Worm (Caenorhabditis elegans): ENCODE data around the gene F49E8.7.

Gene F49E8.7

ce11 chrIV:7549844-7550243 lies 6.3 kb downstream of the F49E8.7 start (continued):
- TF ChIP-seq zip-2 (tag; optimal IDR thresholded peaks at IDR 0.05) (no peak), daf-16 (GFP tag; optimal IDR thresholded peaks at IDR 0.05) (no peak), daf-16 (tag; optimal IDR thresholded peaks at IDR 0.05) (peak; percentile 83), lin-15B (tag; optimal IDR thresholded peaks at IDR 0.05) (no peak), hmg-1.1 (GFP tag; IDR thresholded peaks at IDR 0.05) (peak; percentile 27; the same call in 1 of the 2 replicates), F26F4.8 (GFP tag; conservative IDR thresholded peaks at IDR 0.05) (no peak), zfp-3 (GFP tag; conservative IDR thresholded peaks at IDR 0.05) (no peak), unc-39 (tag; optimal IDR thresholded peaks at IDR 0.05) (no peak), aly-2 (tag; optimal IDR thresholded peaks at IDR 0.05) (no peak), daf-19 (GFP tag; conservative IDR thresholded peaks at IDR 0.05) (no peak), sdz-12 (GFP tag; optimal IDR thresholded peaks at IDR 0.05) (no peak), F49E8.2 (tag; optimal IDR thresholded peaks at IDR 0.05; ENCODE audit: borderline replicate concordance) (no peak), lir-3 (tag; optimal IDR thresholded peaks at IDR 0.05) (no peak), lin-29 (GFP tag; IDR thresholded peaks at IDR 0.05) (no peak), pha-4 (GFP tag; IDR thresholded peaks at IDR 0.05) (no peak), pha-4 (tag; optimal IDR thresholded peaks at IDR 0.05) (no peak), fos-1 (tag; optimal IDR thresholded peaks at IDR 0.05) (no peak), dmd-6 (GFP tag; IDR thresholded peaks at IDR 0.05) (peak; percentile 81), ZK546.5 (tag; optimal IDR thresholded peaks at IDR 0.05) (no peak), T20F7.1 (GFP tag; optimal IDR thresholded peaks at IDR 0.05) (no peak), F44E2.7 (GFP tag; IDR thresholded peaks at IDR 0.05) (no peak)

- TF ChIP-seq ceh-62 (tag; optimal IDR thresholded peaks at IDR 0.05) (no peak), unc-130 (GFP tag; optimal IDR thresholded peaks at IDR 0.05) (peak; percentile 70), lin-38 (GFP tag; IDR thresholded peaks at IDR 0.05) (peak; percentile 99), vab-7 (GFP tag; IDR thresholded peaks at IDR 0.05) (peak; percentile 37; the same call in 1 of the 2 replicates), tra-1 (GFP tag; IDR thresholded peaks at IDR 0.05) (0 out of 2 replicates have a peak, but pooled peaks have one; percentile 30), egl-43 (GFP tag; IDR thresholded peaks at IDR 0.05) (no peak), mdt-29 (GFP tag; IDR thresholded peaks at IDR 0.05) (no peak), nhr-77 (tag; optimal IDR thresholded peaks at IDR 0.05) (no peak), F37D6.2 (tag; optimal IDR thresholded peaks at IDR 0.05) (no peak), zag-1 (tag; optimal IDR thresholded peaks at IDR 0.05) (no peak), arid-1 (GFP tag; conservative IDR thresholded peaks at IDR 0.05) (0 out of 2 replicates have a peak, but pooled peaks have one; percentile 59), snpc-1.2 (GFP tag; IDR thresholded peaks at IDR 0.05) (peak; percentile 85), F10B5.3 (tag; optimal IDR thresholded peaks at IDR 0.05) (no peak), daf-16 (GFP tag; optimal IDR thresholded peaks at IDR 0.05) (no peak), daf-16 (tag; optimal IDR thresholded peaks at IDR 0.05) (no peak), F49E8.2 (tag; optimal IDR thresholded peaks at IDR 0.05; ENCODE audit: borderline replicate concordance) (peak; percentile 92), lin-39 (tag; optimal IDR thresholded peaks at IDR 0.05) (no peak), unc-62 (GFP tag; optimal IDR thresholded peaks at IDR 0.05 in 1 of 2) (no peak), unc-62 (tag; optimal IDR thresholded peaks at IDR 0.05) (no peak), madf-5 (GFP tag; IDR thresholded peaks at IDR 0.05) (no peak), ZK546.5 (tag; optimal IDR thresholded peaks at IDR 0.05) (no peak), nhr-102 (tag; optimal IDR thresholded peaks at IDR 0.05) (no peak), Y48G9A.11 (GFP tag; IDR thresholded peaks at IDR 0.05) (peak; percentile 89)
Observed at ce11 chrIV:7547843-7548578, 8.2 kb downstream of the F49E8.7 start, which contains the start of the genes cdd-2 and oef-1. Gene cdd-2 (minus strand): TSS chrIV:7547893. Gene oef-1 (plus strand): TSS chrIV:7548417.

All from whole organism, L4 larva.